Worm (Caenorhabditis elegans): ENCODE data around the gene flp-18.

- peak in 1 of 2 experiments; percentile 54 for TF ChIP-seq unc-62 (GFP tag; optimal IDR thresholded peaks at IDR 0.05 in 1 of 2)
- no peak for TF ChIP-seq unc-62 (tag; optimal IDR thresholded peaks at IDR 0.05)
- no peak for TF ChIP-seq ama-1 (optimal IDR thresholded peaks at IDR 0.05)
- no peak for TF ChIP-seq mdl-1 (tag; optimal IDR thresholded peaks at IDR 0.05)
- TF ChIP-seq pha-4 (GFP tag; IDR thresholded peaks at IDR 0.05), result no peak
- TF ChIP-seq pha-4 (tag; optimal IDR thresholded peaks at IDR 0.05), result no peak
- no peak for TF ChIP-seq snpc-4 (tag; optimal IDR thresholded peaks at IDR 0.05)
- TF ChIP-seq ceh-32 (tag; optimal IDR thresholded peaks at IDR 0.05; ENCODE audit: poor library complexity), result no peak
- no peak for TF ChIP-seq fos-1 (tag; optimal IDR thresholded peaks at IDR 0.05)
These were observed 6.8 kb upstream of the flp-18 start for ce11 chrX:3025145-3025544.

Data from whole organism, L4 larva.